Worm (Caenorhabditis elegans) whole organism, young adult: ENCODE results near the gene T03G11.9.

Experiments used
- B0336.3 ChIP-seq: fragments of 200-800 bp; sonication (Bioruptor generic); IDR thresholded peaks from 2 replicates; pipeline ENCODE4 v1.3.6; 2022; ENCODE audit warnings: missing genetic modification characterization, missing compliant biosample characterization
- F23B12.7 ChIP-seq: sonication (generic microtip); optimal IDR thresholded peaks from 2 replicates; lab custom pipeline; 2017; ENCODE audit warnings: missing genetic modification characterization, mild to moderate bottlenecking, missing compliant biosample characterization, antibody characterized with exemption, moderate library complexity; ENCODE audit not compliant: insufficient read depth
- F39B2.1 ChIP-seq: fragments of 200-800 bp; sonication (Bioruptor generic); IDR thresholded peaks from 2 replicates; pipeline ENCODE4 v1.3.6; 2022; ENCODE audit warnings: missing genetic modification reagents, missing genetic modification characterization, missing compliant biosample characterization
- F57A8.1 ChIP-seq: fragments of 200-800 bp; sonication (Bioruptor generic); optimal IDR thresholded peaks from 2 replicates; lab custom pipeline; 2018; ENCODE audit warnings: mild to moderate bottlenecking, missing genetic modification characterization, moderate library complexity, missing compliant biosample characterization
- T07F8.4 ChIP-seq: sonication (generic microtip); optimal IDR thresholded peaks from 2 replicates; lab custom pipeline; 2016; ENCODE audit warnings: mild to moderate bottlenecking, missing genetic modification characterization, moderate library complexity, missing compliant biosample characterization
- Y53G8AR.9 ChIP-seq: fragments of 200-800 bp; sonication (Bioruptor generic); conservative IDR thresholded peaks from 2 replicates; pipeline ENCODE4 v1.3.6; 2022; ENCODE audit warnings: missing genetic modification reagents, missing genetic modification characterization, missing compliant biosample characterization
- Y79H2A.3 ChIP-seq: fragments of 200-800 bp; sonication (Bioruptor generic); conservative IDR thresholded peaks from 2 replicates; pipeline ENCODE4 v1.3.6; 2022; ENCODE audit warnings: missing genetic modification reagents, missing genetic modification characterization, missing compliant biosample characterization
- ama-1 ChIP-seq, 3 experiments: fragments of 150-350 bp in 1 of 3; sonication (generic microtip) in 2 of 3; optimal IDR thresholded peaks; 2 replicates each; lab custom pipeline; 2014 to 2018; ENCODE audit warnings: missing biosample characterization in 2 of 3, missing genetic modification characterization in 2 of 3, missing genetic modification reagents in 2 of 3
- attf-5 ChIP-seq: fragments of 200-800 bp; sonication (Bioruptor generic); optimal IDR thresholded peaks from 2 replicates; lab custom pipeline; 2018; ENCODE audit warnings: mild to moderate bottlenecking, missing genetic modification characterization, missing compliant biosample characterization
- ceh-40 ChIP-seq: fragments of 200-800 bp; sonication (Bioruptor generic); IDR thresholded peaks from 2 replicates; pipeline ENCODE4 v1.3.6; 2022; ENCODE audit warnings: missing genetic modification characterization, missing compliant biosample characterization
- ceh-58 ChIP-seq: fragments of 200-800 bp; sonication (Bioruptor generic); IDR thresholded peaks from 2 replicates; pipeline ENCODE4 v1.3.6; 2022; ENCODE audit warnings: missing genetic modification characterization, missing compliant biosample characterization
- dox-1 ChIP-seq: fragments of 200-800 bp; sonication (Bioruptor generic); IDR thresholded peaks from 2 replicates; pipeline ENCODE4 v1.3.6; 2022; ENCODE audit warnings: missing genetic modification reagents, missing genetic modification characterization, missing compliant biosample characterization
- dpl-1 ChIP-seq: fragments of 150-350 bp; optimal IDR thresholded peaks from 2 replicates; lab custom pipeline; 2014; ENCODE audit warnings: missing biosample characterization, missing genetic modification reagents, missing genetic modification characterization
- egl-18 ChIP-seq: fragments of 200-800 bp; sonication (Bioruptor generic); IDR thresholded peaks from 2 replicates; pipeline ENCODE4 v1.3.6; 2022; ENCODE audit warnings: missing genetic modification reagents, missing genetic modification characterization, missing compliant biosample characterization
- egl-44 ChIP-seq: fragments of 200-800 bp; sonication (Bioruptor generic); IDR thresholded peaks from 2 replicates; pipeline ENCODE4 v1.3.6; 2022; ENCODE audit warnings: missing genetic modification reagents, missing genetic modification characterization, missing compliant biosample characterization
- egrh-3 ChIP-seq: fragments of 200-800 bp; sonication (Bioruptor generic); IDR thresholded peaks from 2 replicates; pipeline ENCODE4 v1.3.6; 2022; ENCODE audit warnings: missing genetic modification reagents, missing genetic modification characterization, missing compliant biosample characterization
- ekl-4 ChIP-seq: fragments of 200-800 bp; sonication (Bioruptor generic); IDR thresholded peaks from 2 replicates; pipeline ENCODE4 v1.3.6; 2022; ENCODE audit warnings: missing genetic modification reagents, missing genetic modification characterization, missing compliant biosample characterization
- ets-4 ChIP-seq: fragments of 200-800 bp; sonication (Bioruptor generic); optimal IDR thresholded peaks from 2 replicates; lab custom pipeline; 2018; ENCODE audit warnings: mild to moderate bottlenecking, missing genetic modification characterization, missing compliant biosample characterization
- fkh-3 ChIP-seq: sonication (generic microtip); optimal IDR thresholded peaks from 2 replicates; lab custom pipeline; 2016; ENCODE audit warnings: mild to moderate bottlenecking, missing genetic modification characterization, missing compliant biosample characterization
- hlh-26 ChIP-seq: fragments of 200-800 bp; sonication (Bioruptor generic); conservative IDR thresholded peaks from 2 replicates; pipeline ENCODE4 v1.3.6; 2022; ENCODE audit warnings: missing genetic modification reagents, missing genetic modification characterization, missing compliant biosample characterization
- hmg-1.2 ChIP-seq: fragments of 200-800 bp; sonication (Bioruptor generic); IDR thresholded peaks from 2 replicates; pipeline ENCODE4 v1.3.6; 2022; ENCODE audit warnings: missing genetic modification reagents, missing genetic modification characterization, missing compliant biosample characterization
- hrde-1 ChIP-seq: sonication (generic microtip); optimal IDR thresholded peaks from 2 replicates; lab custom pipeline; 2016; ENCODE audit warnings: missing genetic modification characterization, mild to moderate bottlenecking, missing compliant biosample characterization, moderate library complexity, missing genotype, missing genetic modification reagents, borderline replicate concordance
- hsf-1 ChIP-seq: fragments of 200-800 bp; sonication (Bioruptor generic); IDR thresholded peaks from 2 replicates; pipeline ENCODE4 v1.3.6; 2022; ENCODE audit warnings: missing genetic modification reagents, missing genetic modification characterization, missing compliant biosample characterization
- lin-26 ChIP-seq: fragments of 200-800 bp; sonication (Bioruptor generic); IDR thresholded peaks from 2 replicates; pipeline ENCODE4 v1.3.6; 2022; ENCODE audit warnings: missing genetic modification reagents, missing genetic modification characterization, missing compliant biosample characterization
- lsy-27 ChIP-seq: sonication (generic microtip); optimal IDR thresholded peaks from 2 replicates; lab custom pipeline; 2017; ENCODE audit warnings: missing genetic modification characterization, mild to moderate bottlenecking, missing compliant biosample characterization, antibody characterized with exemption, missing genotype, borderline replicate concordance; ENCODE audit not compliant: insufficient read depth
- madf-6 ChIP-seq: fragments of 200-800 bp; sonication (Bioruptor generic); IDR thresholded peaks from 2 replicates; pipeline ENCODE4 v1.3.6; 2022; ENCODE audit warnings: missing genetic modification reagents, missing genetic modification characterization, missing compliant biosample characterization
- nfya-1 ChIP-seq: sonication (generic microtip); optimal IDR thresholded peaks from 2 replicates; lab custom pipeline; 2017; ENCODE audit warnings: antibody characterized with exemption, missing compliant biosample characterization, missing genetic modification characterization, borderline replicate concordance; ENCODE audit not compliant: insufficient read depth
- nfya-2 ChIP-seq: fragments of 200-800 bp; sonication (Bioruptor generic); IDR thresholded peaks from 2 replicates; pipeline ENCODE4 v1.3.6; 2022; ENCODE audit warnings: missing genetic modification reagents, missing genetic modification characterization, missing compliant biosample characterization
- nhr-90 ChIP-seq: sonication (generic microtip); optimal IDR thresholded peaks from 2 replicates; lab custom pipeline; 2016; ENCODE audit warnings: missing genotype, mild to moderate bottlenecking, missing genetic modification characterization, missing compliant biosample characterization
- rec-8 ChIP-seq, 2 experiments: sonication (generic microtip); optimal IDR thresholded peaks; 2 replicates each; lab custom pipeline; 2016; ENCODE audit warnings: mild to moderate bottlenecking in 2 of 2, missing genetic modification characterization in 2 of 2, missing genetic modification reagents in 2 of 2, missing genotype in 2 of 2, missing biosample characterization in 1 of 2, missing compliant biosample characterization in 1 of 2, moderate library complexity in 1 of 2
- rpc-1 ChIP-seq, 2 experiments: fragments of 150-350 bp in 1 of 2; sonication (generic microtip) in 1 of 2; optimal IDR thresholded peaks; 2 replicates each; lab custom pipeline; 2014 to 2018; ENCODE audit warnings: missing biosample characterization in 1 of 2, missing genetic modification characterization in 1 of 2, missing genetic modification reagents in 1 of 2, missing genotype in 1 of 2
- sdz-38 ChIP-seq: sonication (generic microtip); optimal IDR thresholded peaks from 2 replicates; lab custom pipeline; 2016; ENCODE audit warnings: missing genotype, missing genetic modification characterization, missing compliant biosample characterization
- snpc-1.1 ChIP-seq: sonication (generic microtip); optimal IDR thresholded peaks from 2 replicates; lab custom pipeline; 2017; ENCODE audit warnings: missing genetic modification characterization, mild to moderate bottlenecking, missing compliant biosample characterization, antibody characterized with exemption, moderate library complexity, missing genotype, missing genetic modification reagents; ENCODE audit not compliant: insufficient read depth
- somi-1 ChIP-seq: fragments of 200-800 bp; sonication (Bioruptor generic); optimal IDR thresholded peaks from 2 replicates; lab custom pipeline; 2018; ENCODE audit warnings: mild to moderate bottlenecking, missing genetic modification characterization, missing compliant biosample characterization
- tbp1 ChIP-seq: fragments of 200-800 bp; sonication (Bioruptor generic); optimal IDR thresholded peaks from 2 replicates; lab custom pipeline; 2018; ENCODE audit warnings: mild to moderate bottlenecking, missing genetic modification characterization, missing compliant biosample characterization
- tbx-9 ChIP-seq: sonication (generic microtip); optimal IDR thresholded peaks from 2 replicates; lab custom pipeline; 2016; ENCODE audit warnings: borderline replicate concordance, missing genetic modification characterization, inconsistent platforms, missing compliant biosample characterization
- tlf-1 ChIP-seq: fragments of 200-800 bp; sonication (Bioruptor generic); optimal IDR thresholded peaks from 2 replicates; lab custom pipeline; 2018; ENCODE audit warnings: mild to moderate bottlenecking, missing genetic modification characterization, missing compliant biosample characterization
- xnd-1 ChIP-seq: sonication (generic microtip); optimal IDR thresholded peaks from 2 replicates; lab custom pipeline; 2016; ENCODE audit warnings: missing genotype, missing genetic modification reagents, missing genetic modification characterization, missing compliant biosample characterization
- zfh-2 ChIP-seq: fragments of 200-800 bp; sonication (Bioruptor generic); conservative IDR thresholded peaks from 2 replicates; pipeline ENCODE4 v1.3.6; 2022; ENCODE audit warnings: missing genetic modification reagents, missing genetic modification characterization, missing compliant biosample characterization
- zim-3 ChIP-seq: sonication (generic microtip); optimal IDR thresholded peaks from 2 replicates; lab custom pipeline; 2017; ENCODE audit warnings: mild to moderate bottlenecking, missing genetic modification characterization, moderate library complexity, missing compliant biosample characterization
- ztf-25 ChIP-seq: fragments of 200-800 bp; sonication (Bioruptor generic); IDR thresholded peaks from 2 replicates; pipeline ENCODE4 v1.3.6; 2022; ENCODE audit warnings: missing genetic modification reagents, missing genetic modification characterization, missing compliant biosample characterization

T03G11.9 gene

ce11 chrX:5213565-5213964, 29.5 kb downstream of the T03G11.9 start (continued):
- TF ChIP-seq nfya-1 (tag; lab: Kevin White, UChicago): no peak
- TF ChIP-seq somi-1 (GFP tag; lab: Kevin White, UChicago): no peak
- no peak for TF ChIP-seq madf-6 (GFP tag; lab: Robert Waterston, UW)
- no peak for TF ChIP-seq Y79H2A.3
- TF ChIP-seq F57A8.1 (GFP tag; lab: Kevin White, UChicago): no peak
- TF ChIP-seq ets-4: peak; percentile 39
- TF ChIP-seq hsf-1: no peak
- no peak for TF ChIP-seq F39B2.1
- no peak for TF ChIP-seq T07F8.4 (tag; lab: Kevin White, UChicago)
- TF ChIP-seq hmg-1.2 (GFP tag; lab: Robert Waterston, UW): no peak
- no peak for TF ChIP-seq hlh-26 (GFP tag; lab: Robert Waterston, UW)
- TF ChIP-seq dpl-1 (GFP tag; lab: Kevin White, UChicago): no peak
- TF ChIP-seq dox-1 (GFP tag; lab: Robert Waterston, UW): 0 out of 2 replicates have a peak, but pooled peaks have one; percentile 8
- TF ChIP-seq F23B12.7 (tag; lab: Kevin White, UChicago): no peak
- no peak for TF ChIP-seq tlf-1 (GFP tag; lab: Kevin White, UChicago)
- no peak for TF ChIP-seq tbx-9 (tag; lab: Kevin White, UChicago)

ce11 chrX:5214790-5215189, 30.8 kb downstream of the T03G11.9 start:
- peak; percentile 65 for TF ChIP-seq egrh-3 (GFP tag; lab: Robert Waterston, UW)
- TF ChIP-seq fkh-3 (tag; lab: Kevin White, UChicago): peak; percentile 22
- no peak for TF ChIP-seq nfya-2 (GFP tag; lab: Robert Waterston, UW)
- TF ChIP-seq rec-8 (tag; optimal IDR thresholded peaks at IDR 0.05; lab: Kevin White, UChicago): no peak
- TF ChIP-seq zfh-2: peak; percentile 90
- TF ChIP-seq ekl-4 (GFP tag; lab: Robert Waterston, UW): 0 out of 2 replicates have a peak, but pooled peaks have one; percentile 7
- TF ChIP-seq lin-26 (GFP tag; lab: Robert Waterston, UW): 0 out of 2 replicates have a peak, but pooled peaks have one; percentile 8
- TF ChIP-seq, all 124 proteins: peak for 5

ce11 chrX:5216063-5216462, 32.0 kb downstream of the T03G11.9 start, which contains the start of gene hrpa-2:
hrpa-2 (plus strand) TSS chrX:5216363.
- no peak for TF ChIP-seq sdz-38 (tag; lab: Kevin White, UChicago)
- TF ChIP-seq somi-1 (GFP tag; lab: Kevin White, UChicago): no peak
- TF ChIP-seq zim-3 (tag; lab: Kevin White, UChicago): no peak
- no peak for TF ChIP-seq tbp1
- TF ChIP-seq attf-5 (GFP tag; lab: Kevin White, UChicago): no peak
- no peak for TF ChIP-seq egl-44
- TF ChIP-seq nfya-2 (GFP tag; lab: Robert Waterston, UW): no peak
- TF ChIP-seq lsy-27: no peak
- TF ChIP-seq tlf-1 (GFP tag; lab: Kevin White, UChicago): no peak
- TF ChIP-seq ceh-40 (GFP tag; lab: Robert Waterston, UW): no peak
- no peak for TF ChIP-seq egrh-3 (GFP tag; lab: Robert Waterston, UW)
- TF ChIP-seq dox-1 (GFP tag; lab: Robert Waterston, UW): no peak
- TF ChIP-seq lin-26 (GFP tag; lab: Robert Waterston, UW): no peak
- TF ChIP-seq hsf-1: no peak

ce11 chrX:5218323-5218722, 34.3 kb downstream of the T03G11.9 start:
- TF ChIP-seq B0336.3 (GFP tag; lab: Robert Waterston, UW) (no peak), snpc-1.1 (tag; lab: Kevin White, UChicago) (no peak), tbx-9 (tag; lab: Kevin White, UChicago) (no peak), egl-18 (GFP tag; lab: Robert Waterston, UW) (no peak), ztf-25 (GFP tag; lab: Robert Waterston, UW) (no peak), nhr-90 (tag; lab: Kevin White, UChicago) (no peak), xnd-1 (no peak), rpc-1 (optimal IDR thresholded peaks at IDR 0.05; lab: Kevin White, UChicago) (no peak), rpc-1 (tag; optimal IDR thresholded peaks at IDR 0.05; lab: Kevin White, UChicago) (no peak), ceh-58 (GFP tag; lab: Robert Waterston, UW) (no peak), Y53G8AR.9 (GFP tag; lab: Robert Waterston, UW) (no peak), F39B2.1 (no peak), ama-1 (optimal IDR thresholded peaks at IDR 0.05; lab: Kevin White, UChicago) (no peak), ama-1 (GFP tag; optimal IDR thresholded peaks at IDR 0.05; lab: Kevin White, UChicago) (no peak), hrde-1 (tag; lab: Kevin White, UChicago) (no peak), Y79H2A.3 (no peak), nfya-1 (tag; lab: Kevin White, UChicago) (no peak)
